Fruit fly (Drosophila melanogaster): ENCODE measurements around the gene CG44532.

Gene CG44532

dm6 chrX:9161912-9162311, at the start of gene CG44532, which contains the start of gene Zpr1:
CG44532 (plus strand) TSS chrX:9162092.
Zpr1 (minus strand) TSS chrX:9162090.
- TF ChIP-seq gl (tag; optimal IDR thresholded peaks at IDR 0.05) (no peak), CG15710 (tag; optimal IDR thresholded peaks at IDR 0.05) (no peak), CG17806 (tag; optimal IDR thresholded peaks at IDR 0.05) (no peak), CG9948 (tag; optimal IDR thresholded peaks at IDR 0.05) (no peak), CG4496 (GFP tag; IDR thresholded peaks at IDR 0.05) (no peak)

dm6 chrX:9117831-9118230, 44.1 kb upstream of the CG44532 start:
- no peak for TF ChIP-seq CG8301 (tag; optimal IDR thresholded peaks at IDR 0.05)
- no peak for TF ChIP-seq Ets98B (GFP tag; IDR thresholded peaks at IDR 0.05)
- no peak for TF ChIP-seq CG34367 (tag; optimal IDR thresholded peaks at IDR 0.05)
- TF ChIP-seq CG14655 (GFP tag; optimal IDR thresholded peaks at IDR 0.05) = no peak
- no peak for TF ChIP-seq CG10348 (GFP tag; IDR thresholded peaks at IDR 0.05)
- no peak for TF ChIP-seq D1 (tag; optimal IDR thresholded peaks at IDR 0.05)
- no peak for TF ChIP-seq Pif1A (GFP tag; optimal IDR thresholded peaks at IDR 0.05)
- no peak for TF ChIP-seq CG15710 (tag; optimal IDR thresholded peaks at IDR 0.05)
- no peak for TF ChIP-seq rn (GFP tag; IDR thresholded peaks at IDR 0.05)
- TF ChIP-seq CG13204 (GFP tag; optimal IDR thresholded peaks at IDR 0.05) = no peak
- no peak for TF ChIP-seq CG32121 (GFP tag; IDR thresholded peaks at IDR 0.05)
- TF ChIP-seq fd96Ca (GFP tag; IDR thresholded peaks at IDR 0.05) = no peak

- TF ChIP-seq CG4496 (GFP tag; IDR thresholded peaks at IDR 0.05) = 0 out of 3 replicates have a peak, but pooled peaks have one; percentile 38
- peak; percentile 46; the same call in 1 of the 3 replicates for TF ChIP-seq fd96Ca (GFP tag; IDR thresholded peaks at IDR 0.05)
- peak; percentile 63 for TF ChIP-seq CG14655 (GFP tag; optimal IDR thresholded peaks at IDR 0.05)
- no peak for TF ChIP-seq CG9948 (tag; optimal IDR thresholded peaks at IDR 0.05)
- TF ChIP-seq EcR (GFP tag; optimal IDR thresholded peaks at IDR 0.05) = no peak
- no peak for TF ChIP-seq D1 (tag; optimal IDR thresholded peaks at IDR 0.05)
- no peak for TF ChIP-seq Pif1B (GFP tag; optimal IDR thresholded peaks at IDR 0.05)
- TF ChIP-seq rn (GFP tag; IDR thresholded peaks at IDR 0.05) = no peak
- peak; percentile 18 for TF ChIP-seq CG17806 (tag; optimal IDR thresholded peaks at IDR 0.05)
- TF ChIP-seq CG32121 (GFP tag; IDR thresholded peaks at IDR 0.05) = no peak
- peak; percentile 47 for TF ChIP-seq CG8159 (tag; optimal IDR thresholded peaks at IDR 0.05)
- peak; percentile 45 for TF ChIP-seq CG8301 (tag; optimal IDR thresholded peaks at IDR 0.05)
- no peak for TF ChIP-seq CG10348 (GFP tag; IDR thresholded peaks at IDR 0.05)
Measured at dm6 chrX:9118961-9119633, 42.8 kb upstream of the CG44532 start.

- TF ChIP-seq gl (tag; optimal IDR thresholded peaks at IDR 0.05) (no peak), fd96Ca (GFP tag; IDR thresholded peaks at IDR 0.05) (no peak), EcR (GFP tag; optimal IDR thresholded peaks at IDR 0.05) (no peak), CG14655 (GFP tag; optimal IDR thresholded peaks at IDR 0.05) (peak; percentile 1), Pif1B (GFP tag; optimal IDR thresholded peaks at IDR 0.05) (no peak), CG15710 (tag; optimal IDR thresholded peaks at IDR 0.05) (no peak), CG17806 (tag; optimal IDR thresholded peaks at IDR 0.05) (no peak), CG9948 (tag; optimal IDR thresholded peaks at IDR 0.05) (no peak)
Measured at dm6 chrX:9119671-9120364, 42.1 kb upstream of the CG44532 start.

- no peak for TF ChIP-seq gl (tag; optimal IDR thresholded peaks at IDR 0.05)
- TF ChIP-seq fd96Ca (GFP tag; IDR thresholded peaks at IDR 0.05) = no peak
- TF ChIP-seq Snoo (tag; optimal IDR thresholded peaks at IDR 0.05) = peak; percentile 35
- 0 out of 3 replicates have a peak, but pooled peaks have one; percentile 27 for TF ChIP-seq CG4496 (GFP tag; IDR thresholded peaks at IDR 0.05)
- TF ChIP-seq CG34367 (tag; optimal IDR thresholded peaks at IDR 0.05) = no peak
- TF ChIP-seq CG10348 (GFP tag; IDR thresholded peaks at IDR 0.05) = no peak
- peak; percentile 34 for TF ChIP-seq CG9948 (tag; optimal IDR thresholded peaks at IDR 0.05)
- peak; percentile 29 for TF ChIP-seq CG17806 (tag; optimal IDR thresholded peaks at IDR 0.05)
- TF ChIP-seq D1 (tag; optimal IDR thresholded peaks at IDR 0.05) = no peak
- peak; percentile 21 for TF ChIP-seq CG15710 (tag; optimal IDR thresholded peaks at IDR 0.05)
- peak; percentile 36 for TF ChIP-seq CG8301 (tag; optimal IDR thresholded peaks at IDR 0.05)
- TF ChIP-seq EcR (GFP tag; optimal IDR thresholded peaks at IDR 0.05) = no peak
- TF ChIP-seq Pif1A (GFP tag; optimal IDR thresholded peaks at IDR 0.05) = peak; percentile 28
- peak; percentile 53 for TF ChIP-seq CG8159 (tag; optimal IDR thresholded peaks at IDR 0.05)
- peak; percentile 29; the same call in 1 of the 2 replicates for TF ChIP-seq CG32121 (GFP tag; IDR thresholded peaks at IDR 0.05)
- no peak for TF ChIP-seq CG13204 (GFP tag; optimal IDR thresholded peaks at IDR 0.05)
- no peak for TF ChIP-seq CG12605 (GFP tag; IDR thresholded peaks at IDR 0.05)
- no peak for TF ChIP-seq rn (GFP tag; IDR thresholded peaks at IDR 0.05)
- peak; percentile 16 for TF ChIP-seq Pif1B (GFP tag; optimal IDR thresholded peaks at IDR 0.05)
- no peak for TF ChIP-seq Ets98B (GFP tag; IDR thresholded peaks at IDR 0.05)
- peak; percentile 39 for TF ChIP-seq CG14655 (GFP tag; optimal IDR thresholded peaks at IDR 0.05)
Measured at dm6 chrX:9120828-9121754, 40.8 kb upstream of the CG44532 start.

All from whole organism, pupa.